Worm (Caenorhabditis elegans): ENCODE data around the gene xrn-1.

ce11 chrII:14122065-14122464, 53.4 kb downstream of the xrn-1 start, which contains the start of gene K09E4.4:
- TF ChIP-seq ama-1 (optimal IDR thresholded peaks at IDR 0.05) (no peak), hnd-1 (tag; optimal IDR thresholded peaks at IDR 0.05) (no peak), ets-7 (tag; optimal IDR thresholded peaks at IDR 0.05) (no peak), sea-1 (GFP tag; conservative IDR thresholded peaks at IDR 0.05) (no peak), hmbx-1 (tag; optimal IDR thresholded peaks at IDR 0.05) (no peak), pes-1 (GFP tag; IDR thresholded peaks at IDR 0.05) (no peak), flt-1 (GFP tag; IDR thresholded peaks at IDR 0.05) (no peak), F13C5.2 (tag; optimal IDR thresholded peaks at IDR 0.05) (no peak), hmg-4 (GFP tag; optimal IDR thresholded peaks at IDR 0.05) (no peak), ceh-13 (GFP tag; optimal IDR thresholded peaks at IDR 0.05) (no peak), aly-1 (tag; optimal IDR thresholded peaks at IDR 0.05) (no peak), scrt-1 (GFP tag; IDR thresholded peaks at IDR 0.05) (no peak), tbx-37 (GFP tag; conservative IDR thresholded peaks at IDR 0.05) (no peak), B0310.2 (tag; optimal IDR thresholded peaks at IDR 0.05) (no peak)
